Worm (Caenorhabditis elegans) whole organism, L2 larva: ENCODE results near the gene T24H10.1.

Experiments
- C34F6.9 ChIP-seq: fragments of 150-350 bp; optimal IDR thresholded peaks from 2 replicates; lab custom pipeline; 2014; ENCODE audit warnings: missing biosample characterization, missing genetic modification characterization
- F13H6.1 ChIP-seq: sonication (generic microtip); optimal IDR thresholded peaks from 2 replicates; lab custom pipeline; 2016; ENCODE audit warnings: missing genetic modification characterization, missing compliant biosample characterization
- R02D3.7 ChIP-seq: fragments of 150-350 bp; optimal IDR thresholded peaks from 2 replicates; lab custom pipeline; 2014; ENCODE audit warnings: missing biosample characterization, missing genetic modification characterization
- Y55F3AM.14 ChIP-seq: fragments of 200-800 bp; sonication (Bioruptor generic); optimal IDR thresholded peaks from 2 replicates; lab custom pipeline; 2018; ENCODE audit warnings: mild to moderate bottlenecking, missing genetic modification characterization, missing compliant biosample characterization
- ZK546.5 ChIP-seq: sonication (generic microtip); optimal IDR thresholded peaks from 2 replicates; lab custom pipeline; 2017; ENCODE audit warnings: missing biosample characterization, missing genetic modification characterization
- alr-1 ChIP-seq: fragments of 150-350 bp; optimal IDR thresholded peaks from 2 replicates; lab custom pipeline; 2014; ENCODE audit warnings: missing biosample characterization, missing genetic modification characterization
- aly-2 ChIP-seq: fragments of 150-350 bp; optimal IDR thresholded peaks from 2 replicates; lab custom pipeline; 2014; ENCODE audit warnings: missing biosample characterization, missing genetic modification characterization
- ama-1 ChIP-seq: fragments of 150-350 bp; optimal IDR thresholded peaks from 2 replicates; lab custom pipeline; 2018; ENCODE audit warnings: inconsistent platforms
- blmp-1 ChIP-seq: sonication (generic microtip); optimal IDR thresholded peaks from 2 replicates; lab custom pipeline; 2017; ENCODE audit warnings: missing genetic modification characterization, mild to moderate bottlenecking, missing compliant biosample characterization, antibody characterized with exemption, moderate library complexity; ENCODE audit not compliant: insufficient read depth
- ceh-16 ChIP-seq: fragments of 150-350 bp; optimal IDR thresholded peaks from 2 replicates; lab custom pipeline; 2014; ENCODE audit warnings: missing biosample characterization, missing genetic modification characterization
- ceh-82 ChIP-seq: fragments of 150-350 bp; optimal IDR thresholded peaks from 2 replicates; lab custom pipeline; 2014; ENCODE audit warnings: missing biosample characterization, missing genetic modification characterization
- crh-2 ChIP-seq: sonication (generic microtip); optimal IDR thresholded peaks from 2 replicates; lab custom pipeline; 2017; ENCODE audit warnings: missing biosample characterization, missing genetic modification characterization
- dmd-4 ChIP-seq: sonication (generic microtip); optimal IDR thresholded peaks from 2 replicates; lab custom pipeline; 2017; ENCODE audit warnings: missing biosample characterization, missing genetic modification characterization
- egl-27 ChIP-seq: sonication (generic microtip); optimal IDR thresholded peaks from 3 replicates; lab custom pipeline; 2017; ENCODE audit warnings: missing biosample characterization, missing genetic modification reagents, missing genetic modification characterization
- elt-1 ChIP-seq: fragments of 150-350 bp; optimal IDR thresholded peaks from 2 replicates; lab custom pipeline; 2014; ENCODE audit warnings: missing biosample characterization, missing genetic modification characterization
- elt-3 ChIP-seq: sonication (generic microtip); optimal IDR thresholded peaks from 2 replicates; lab custom pipeline; 2017; ENCODE audit warnings: missing biosample characterization, missing genetic modification characterization
- fos-1 ChIP-seq: fragments of 150-350 bp; optimal IDR thresholded peaks from 2 replicates; lab custom pipeline; 2014; ENCODE audit warnings: missing biosample characterization, missing genetic modification characterization
- gmeb-1 ChIP-seq: fragments of 150-350 bp; optimal IDR thresholded peaks from 2 replicates; lab custom pipeline; 2014; ENCODE audit warnings: missing biosample characterization, missing genetic modification characterization
- lin-11 ChIP-seq: fragments of 150-350 bp; sonication (generic microtip); optimal IDR thresholded peaks from 2 replicates; lab custom pipeline; 2014; ENCODE audit warnings: missing biosample characterization, missing genetic modification characterization, inconsistent platforms, mixed read lengths
- lin-13 ChIP-seq: fragments of 150-350 bp; optimal IDR thresholded peaks from 2 replicates; lab custom pipeline; 2014; ENCODE audit warnings: missing biosample characterization, missing genetic modification reagents, missing genetic modification characterization
- lin-39 ChIP-seq: fragments of 150-350 bp; optimal IDR thresholded peaks from 2 replicates; lab custom pipeline; 2014; ENCODE audit warnings: missing biosample characterization, missing genetic modification reagents, missing genetic modification characterization
- lsy-2 ChIP-seq, 2 experiments: fragments of 150-350 bp in 1 of 2; sonication (generic microtip) in 1 of 2; optimal IDR thresholded peaks; 2 replicates each; lab custom pipeline; 2014 to 2017; ENCODE audit warnings: missing biosample characterization in 2 of 2, missing genetic modification characterization in 2 of 2
- mab-5 ChIP-seq: fragments of 150-350 bp; optimal IDR thresholded peaks from 2 replicates; lab custom pipeline; 2014; ENCODE audit warnings: missing biosample characterization, missing genetic modification characterization
- mbf-1 ChIP-seq: sonication (generic microtip); optimal IDR thresholded peaks from 2 replicates; lab custom pipeline; 2017; ENCODE audit warnings: missing biosample characterization, missing genetic modification characterization
- mdl-1 ChIP-seq, 2 experiments: fragments of 150-350 bp in 1 of 2; sonication (generic microtip) in 1 of 2; optimal IDR thresholded peaks; 2 replicates each; lab custom pipeline; 2017; ENCODE audit warnings: missing biosample characterization in 2 of 2, missing genetic modification characterization in 2 of 2
- nhr-10 ChIP-seq: sonication (generic microtip); optimal IDR thresholded peaks from 2 replicates; lab custom pipeline; 2017; ENCODE audit warnings: missing biosample characterization, missing genetic modification characterization
- nhr-11 ChIP-seq: fragments of 150-350 bp; optimal IDR thresholded peaks from 2 replicates; lab custom pipeline; 2014; ENCODE audit warnings: missing biosample characterization, missing genetic modification characterization
- nhr-12 ChIP-seq: fragments of 150-350 bp; optimal IDR thresholded peaks from 2 replicates; lab custom pipeline; 2014; ENCODE audit warnings: missing biosample characterization, missing genetic modification characterization
- nhr-129 ChIP-seq: fragments of 150-350 bp; optimal IDR thresholded peaks from 2 replicates; lab custom pipeline; 2014; ENCODE audit warnings: missing biosample characterization, missing genetic modification characterization
- nhr-21 ChIP-seq: fragments of 150-350 bp; optimal IDR thresholded peaks from 2 replicates; lab custom pipeline; 2014; ENCODE audit warnings: missing biosample characterization, missing genetic modification characterization
- nhr-23 ChIP-seq: fragments of 150-350 bp; optimal IDR thresholded peaks from 2 replicates; lab custom pipeline; 2014; ENCODE audit warnings: missing biosample characterization, missing genetic modification reagents, missing genetic modification characterization
- nhr-237 ChIP-seq: fragments of 150-350 bp; optimal IDR thresholded peaks from 2 replicates; lab custom pipeline; 2014; ENCODE audit warnings: missing biosample characterization, missing genetic modification characterization
- nhr-25 ChIP-seq: fragments of 150-350 bp; sonication (generic microtip); optimal IDR thresholded peaks from 3 replicates; lab custom pipeline; 2014; ENCODE audit warnings: missing biosample characterization, missing genetic modification characterization
- nhr-6 ChIP-seq: fragments of 150-350 bp; optimal IDR thresholded peaks from 2 replicates; lab custom pipeline; 2014; ENCODE audit warnings: missing biosample characterization, missing genetic modification characterization
- nhr-77 ChIP-seq: fragments of 150-350 bp; optimal IDR thresholded peaks from 2 replicates; lab custom pipeline; 2014; ENCODE audit warnings: missing biosample characterization, missing genetic modification characterization
- peb-1 ChIP-seq: fragments of 150-350 bp; optimal IDR thresholded peaks from 2 replicates; lab custom pipeline; 2014; ENCODE audit warnings: missing biosample characterization, missing genetic modification characterization
- sem-4 ChIP-seq: fragments of 150-350 bp; optimal IDR thresholded peaks from 2 replicates; lab custom pipeline; 2014; ENCODE audit warnings: missing biosample characterization, missing genetic modification reagents, missing genetic modification characterization
- skn-1 ChIP-seq: sonication (generic microtip); optimal IDR thresholded peaks from 2 replicates; lab custom pipeline; 2017; ENCODE audit warnings: missing biosample characterization, missing genetic modification characterization
- sma-3 ChIP-seq: sonication (generic microtip); optimal IDR thresholded peaks from 2 replicates; lab custom pipeline; 2016; ENCODE audit warnings: missing genetic modification reagents, missing genetic modification characterization, missing compliant biosample characterization
- sma-9 ChIP-seq, 2 experiments: fragments of 150-350 bp in 1 of 2; sonication (generic microtip) in 1 of 2; optimal IDR thresholded peaks; 2 replicates each; lab custom pipeline; 2014 to 2016; ENCODE audit warnings: missing genetic modification characterization in 2 of 2, mild to moderate bottlenecking in 1 of 2, missing biosample characterization in 1 of 2, missing compliant biosample characterization in 1 of 2, missing genetic modification reagents in 1 of 2, moderate library complexity in 1 of 2
- snpc-4 ChIP-seq: fragments of 150-350 bp; optimal IDR thresholded peaks from 2 replicates; lab custom pipeline; 2014; ENCODE audit warnings: missing biosample characterization, missing genetic modification characterization
- unc-39 ChIP-seq: fragments of 150-350 bp; optimal IDR thresholded peaks from 2 replicates; lab custom pipeline; 2014; ENCODE audit warnings: missing biosample characterization, missing genetic modification characterization
- unc-55 ChIP-seq: fragments of 150-350 bp; sonication (generic microtip); optimal IDR thresholded peaks from 3 replicates; lab custom pipeline; 2014; ENCODE audit warnings: missing biosample characterization, missing genetic modification reagents, missing genetic modification characterization
- unc-62 ChIP-seq: fragments of 150-350 bp; optimal IDR thresholded peaks from 2 replicates; lab custom pipeline; 2014; ENCODE audit warnings: missing biosample characterization, missing genetic modification reagents, missing genetic modification characterization
- zag-1 ChIP-seq: fragments of 150-350 bp; optimal IDR thresholded peaks from 2 replicates; lab custom pipeline; 2014; ENCODE audit warnings: missing biosample characterization, missing genetic modification characterization
- ztf-1 ChIP-seq: fragments of 200-800 bp; sonication (Bioruptor generic); conservative IDR thresholded peaks from 2 replicates; pipeline ENCODE4 v1.3.6; 2022; ENCODE audit warnings: missing genetic modification characterization, missing compliant biosample characterization
- ztf-11 ChIP-seq: sonication (generic microtip); optimal IDR thresholded peaks from 2 replicates; lab custom pipeline; 2017; ENCODE audit warnings: missing biosample characterization, missing genetic modification characterization
- ztf-4 ChIP-seq: fragments of 150-350 bp; optimal IDR thresholded peaks from 2 replicates; lab custom pipeline; 2014; ENCODE audit warnings: missing biosample characterization, missing genetic modification characterization

T24H10.1 gene

DNA sequence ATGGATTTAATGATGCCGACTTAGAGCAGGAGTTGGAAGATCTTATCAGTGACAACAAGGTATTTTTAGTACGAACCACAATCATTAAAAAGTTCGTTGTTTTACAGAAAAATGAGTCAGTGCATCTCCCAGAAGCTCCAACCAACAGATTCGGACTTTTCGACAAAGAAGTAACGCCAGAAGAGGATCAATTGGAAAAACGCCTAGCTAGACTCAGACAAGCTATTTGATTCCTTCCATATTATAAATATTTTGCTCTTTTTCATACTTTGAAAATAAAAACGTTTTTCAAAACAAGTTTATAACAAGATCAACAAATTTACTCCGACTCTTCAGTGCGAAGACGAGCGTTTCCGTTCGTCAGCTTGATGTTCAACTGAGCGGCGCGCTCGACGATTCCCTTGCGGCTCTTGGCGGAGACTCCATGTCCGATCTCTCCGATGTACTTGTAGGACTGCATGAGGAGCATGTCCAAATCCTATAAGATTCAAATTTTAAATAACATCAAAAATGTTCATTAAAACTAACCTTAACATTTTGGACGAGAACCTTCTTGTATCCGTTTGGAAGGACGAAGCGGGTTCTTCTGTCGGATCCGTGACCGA lies 42.9 kb upstream of the T24H10.1 start:
- no peak for TF ChIP-seq dmd-4 (tag; lab: Kevin White, UChicago)
- no peak for TF ChIP-seq lin-11 (tag; lab: Kevin White, UChicago)
- TF ChIP-seq ama-1: no peak
- TF ChIP-seq aly-2 (tag; lab: Kevin White, UChicago): no peak
- TF ChIP-seq crh-2: no peak
- TF ChIP-seq ceh-16 (tag; lab: Kevin White, UChicago): no peak
- TF ChIP-seq nhr-23: no peak
- no peak for TF ChIP-seq mbf-1
- no peak for TF ChIP-seq zag-1 (tag; lab: Kevin White, UChicago)
- TF ChIP-seq nhr-10: no peak
- no peak for TF ChIP-seq F13H6.1
- TF ChIP-seq gmeb-1 (tag; lab: Kevin White, UChicago): no peak

- no peak for TF ChIP-seq nhr-23
- TF ChIP-seq lsy-2 (tag; optimal IDR thresholded peaks at IDR 0.05; lab: Kevin White, UChicago): peak; percentile 43 to 89
- TF ChIP-seq nhr-25 (tag; lab: Kevin White, UChicago): peak; percentile 72
- TF ChIP-seq fos-1 (tag; lab: Kevin White, UChicago): peak; percentile 82
- TF ChIP-seq nhr-6: peak; percentile 26
- TF ChIP-seq ztf-11 (tag; lab: Kevin White, UChicago): no peak
- TF ChIP-seq F13H6.1: peak; percentile 63
- peak; percentile 91 for TF ChIP-seq C34F6.9 (tag; lab: Kevin White, UChicago)
- peak; percentile 67 for TF ChIP-seq sem-4
- no peak for TF ChIP-seq nhr-12
- peak; percentile 64 for TF ChIP-seq ztf-4 (tag; lab: Kevin White, UChicago)
- TF ChIP-seq unc-55 (GFP tag; lab: Kevin White, UChicago): peak; percentile 91
- TF ChIP-seq ama-1: peak; percentile 33
- peak; percentile 73 for TF ChIP-seq sma-3 (GFP tag; lab: Kevin White, UChicago)
- no peak for TF ChIP-seq nhr-77 (tag; lab: Kevin White, UChicago)
- peak; percentile 78 for TF ChIP-seq lin-13 (GFP tag; lab: Kevin White, UChicago)
- no peak for TF ChIP-seq elt-1
- TF ChIP-seq blmp-1 (tag; lab: Kevin White, UChicago): peak; percentile 56
- peak; percentile 69 for TF ChIP-seq gmeb-1 (tag; lab: Kevin White, UChicago)
- no peak for TF ChIP-seq nhr-10
- TF ChIP-seq mbf-1: no peak
- no peak for TF ChIP-seq lin-39
- no peak for TF ChIP-seq alr-1 (tag; lab: Kevin White, UChicago)
- TF ChIP-seq crh-2: peak; percentile 92
- TF ChIP-seq R02D3.7 (tag; lab: Kevin White, UChicago): no peak
- TF ChIP-seq snpc-4 (tag; lab: Kevin White, UChicago): no peak
- peak; percentile 74 for TF ChIP-seq sma-9 (GFP tag; optimal IDR thresholded peaks at IDR 0.05; lab: Kevin White, UChicago)
- TF ChIP-seq sma-9 (tag; optimal IDR thresholded peaks at IDR 0.05; lab: Kevin White, UChicago): no peak
- TF ChIP-seq ceh-16 (tag; lab: Kevin White, UChicago): peak; percentile 8
- no peak for TF ChIP-seq ceh-82 (tag; lab: Kevin White, UChicago)
- TF ChIP-seq nhr-11 (tag; lab: Kevin White, UChicago): no peak
- peak; percentile 46 for TF ChIP-seq nhr-21 (tag; lab: Kevin White, UChicago)
- TF ChIP-seq nhr-237 (tag; lab: Kevin White, UChicago): no peak
- TF ChIP-seq lin-11 (tag; lab: Kevin White, UChicago): peak; percentile 86
- TF ChIP-seq zag-1 (tag; lab: Kevin White, UChicago): peak; percentile 34
- TF ChIP-seq ZK546.5 (tag; lab: Kevin White, UChicago): no peak
- TF ChIP-seq egl-27 (tag; lab: Kevin White, UChicago): no peak
- TF ChIP-seq dmd-4 (tag; lab: Kevin White, UChicago): no peak
- no peak for TF ChIP-seq aly-2 (tag; lab: Kevin White, UChicago)
- TF ChIP-seq ztf-1 (GFP tag; lab: Robert Waterston, UW): no peak
- no peak for TF ChIP-seq unc-39 (tag; lab: Kevin White, UChicago)
- TF ChIP-seq elt-3 (tag; lab: Kevin White, UChicago): no peak
- TF ChIP-seq skn-1 (tag; lab: Kevin White, UChicago): no peak
- TF ChIP-seq unc-62 (GFP tag; lab: Kevin White, UChicago): no peak
- TF ChIP-seq mdl-1 (tag; optimal IDR thresholded peaks at IDR 0.05; lab: Kevin White, UChicago): no peak
- no peak for TF ChIP-seq peb-1 (tag; lab: Kevin White, UChicago)
- peak; percentile 90 for TF ChIP-seq nhr-129
- TF ChIP-seq mab-5 (tag; lab: Kevin White, UChicago): no peak
- TF ChIP-seq Y55F3AM.14: no peak
Observed at ce11 chrII:9057035-9057668, 42.0 kb upstream of the T24H10.1 start, which contains the start of gene rpl-32. Gene rpl-32 (minus strand): TSS chrII:9057085.
